Fruit fly (Drosophila melanogaster) whole organism, wandering third instar larva: ENCODE results near the gene Idh3b.

Experiments used
- Abd-B ChIP-seq: fragments of >200 bp; optimal IDR thresholded peaks from 2 replicates; lab custom pipeline; 2017; ENCODE audit warnings: missing biosample characterization, missing genetic modification characterization
- CG32264 ChIP-seq: fragments of 200-800 bp; sonication (Bioruptor generic); optimal IDR thresholded peaks from 2 replicates; lab custom pipeline; 2016; ENCODE audit warnings: missing biosample characterization, missing genetic modification characterization
- CG9705 ChIP-seq: fragments of 200-800 bp; sonication (Bioruptor generic); optimal IDR thresholded peaks from 2 replicates; lab custom pipeline; 2018; ENCODE audit warnings: missing biosample characterization, mild to moderate bottlenecking, missing genetic modification characterization
- Dif ChIP-seq: fragments of 200-275, 200-300 bp; sonication (Bioruptor generic); optimal IDR thresholded peaks from 2 replicates; lab custom pipeline; 2018; ENCODE audit warnings: missing biosample characterization, missing genetic modification characterization; ENCODE audit not compliant: partially characterized antibody
- HLH106 ChIP-seq: fragments of 200-800 bp; optimal IDR thresholded peaks from 3 replicates; lab custom pipeline; 2019; ENCODE audit warnings: missing biosample characterization, mild to moderate bottlenecking, missing genetic modification characterization, moderate library complexity
- Hnf4 ChIP-seq: fragments of 200-800 bp; sonication (Bioruptor generic); optimal IDR thresholded peaks from 2 replicates; lab custom pipeline; 2016; ENCODE audit warnings: missing biosample characterization, mild to moderate bottlenecking, missing genetic modification characterization
- Hr78 ChIP-seq: fragments of >200 bp; optimal IDR thresholded peaks from 2 replicates; lab custom pipeline; 2017; ENCODE audit warnings: missing biosample characterization, missing genetic modification characterization
- Hr83 ChIP-seq: fragments of 200-300 bp; sonication (Bioruptor generic); optimal IDR thresholded peaks from 2 replicates; lab custom pipeline; 2016; ENCODE audit warnings: missing biosample characterization, mild to moderate bottlenecking, missing genetic modification characterization, moderate library complexity; ENCODE audit not compliant: poor library complexity, severe bottlenecking
- Jra ChIP-seq: sonication (Bioruptor generic); optimal IDR thresholded peaks from 2 replicates; lab custom pipeline; 2016; ENCODE audit warnings: missing biosample characterization, missing genetic modification characterization
- Mio ChIP-seq: sonication (Bioruptor generic); optimal IDR thresholded peaks from 2 replicates; lab custom pipeline; 2016; ENCODE audit warnings: missing biosample characterization, missing genetic modification characterization
- Myc ChIP-seq: fragments of >200 bp; optimal IDR thresholded peaks from 2 replicates; lab custom pipeline; 2017
- Rel ChIP-seq, 2 experiments: fragments of 200-800 bp; sonication (Bioruptor generic) in 1 of 2; optimal IDR thresholded peaks; 2 replicates in 1 of 2; 3 replicates in 1 of 2; lab custom pipeline; 2016 to 2019; ENCODE audit warnings: mild to moderate bottlenecking in 2 of 2, missing biosample characterization in 2 of 2, missing genetic modification characterization in 2 of 2, moderate library complexity in 1 of 2
- Sp1 ChIP-seq: fragments of 200-800 bp; sonication (Bioruptor generic); optimal IDR thresholded peaks from 3 replicates; lab custom pipeline; 2019; ENCODE audit warnings: missing biosample characterization, mild to moderate bottlenecking, missing genetic modification characterization, moderate library complexity
- Vsx2 ChIP-seq: fragments of 200-300, 225-300 bp; sonication (Bioruptor generic); optimal IDR thresholded peaks from 2 replicates; lab custom pipeline; 2018; ENCODE audit warnings: missing biosample characterization, missing genetic modification characterization; ENCODE audit not compliant: partially characterized antibody
- br ChIP-seq: fragments of 200-800 bp; sonication (Bioruptor generic); optimal IDR thresholded peaks from 2 replicates; lab custom pipeline; 2016; ENCODE audit warnings: missing biosample characterization, missing genetic modification characterization
- brk ChIP-seq: fragments of 200-800 bp; sonication (Bioruptor generic); optimal IDR thresholded peaks from 2 replicates; lab custom pipeline; 2016; ENCODE audit warnings: missing biosample characterization, mild to moderate bottlenecking, missing genetic modification characterization
- dl ChIP-seq, 2 experiments: fragments of 175-275, 200-275 bp in 1 of 2; fragments of 200-275 bp in 1 of 2; sonication (Bioruptor generic); optimal IDR thresholded peaks; lab custom pipeline; 2018; ENCODE audit warnings: mild to moderate bottlenecking in 2 of 2, missing biosample characterization in 2 of 2, missing genetic modification characterization in 2 of 2, moderate library complexity in 2 of 2; ENCODE audit not compliant: partially characterized antibody in 2 of 2, insufficient read depth in 1 of 2
- dmrt93B ChIP-seq: fragments of 200-800 bp; sonication (Bioruptor generic); optimal IDR thresholded peaks from 2 replicates; lab custom pipeline; 2018; ENCODE audit warnings: missing biosample characterization, mild to moderate bottlenecking, missing genetic modification characterization
- dsf ChIP-seq: sonication (Bioruptor generic); optimal IDR thresholded peaks from 2 replicates; lab custom pipeline; 2016; ENCODE audit warnings: missing biosample characterization, missing genetic modification characterization, borderline replicate concordance
- ey ChIP-seq: fragments of 200-800 bp; sonication (Bioruptor generic); optimal IDR thresholded peaks from 2 replicates; lab custom pipeline; 2016; ENCODE audit warnings: missing biosample characterization, missing genetic modification characterization
- foxo ChIP-seq, 2 experiments: fragments of 200-800 bp; sonication (Bioruptor generic); optimal IDR thresholded peaks; 2 replicates in 1 of 2; 3 replicates in 1 of 2; lab custom pipeline; 2016 to 2017; ENCODE audit warnings: missing biosample characterization in 2 of 2, missing genetic modification characterization in 2 of 2
- fru ChIP-seq: fragments of 200-800 bp; sonication (Bioruptor generic); optimal IDR thresholded peaks from 3 replicates; lab custom pipeline; 2016; ENCODE audit warnings: missing biosample characterization, mild to moderate bottlenecking, missing genetic modification characterization
- h ChIP-seq: fragments of 200-800 bp; sonication (Bioruptor generic); optimal IDR thresholded peaks from 3 replicates; lab custom pipeline; 2016; ENCODE audit warnings: missing biosample characterization, mild to moderate bottlenecking, missing genetic modification characterization
- psq ChIP-seq: fragments of 200-800 bp; sonication (Bioruptor generic); optimal IDR thresholded peaks from 3 replicates; lab custom pipeline; 2017; ENCODE audit warnings: missing biosample characterization, mild to moderate bottlenecking, missing genetic modification characterization, moderate library complexity
- rgr ChIP-seq: fragments of 200-800 bp; sonication (Bioruptor generic); optimal IDR thresholded peaks from 3 replicates; lab custom pipeline; 2016; ENCODE audit warnings: missing biosample characterization, mild to moderate bottlenecking, missing genetic modification characterization
- sage ChIP-seq: fragments of 200-800 bp; sonication (Bioruptor generic); optimal IDR thresholded peaks from 2 replicates; lab custom pipeline; 2016; ENCODE audit warnings: missing biosample characterization, mild to moderate bottlenecking, missing genetic modification characterization
- sv ChIP-seq: fragments of 200-800 bp; sonication (Bioruptor generic); optimal IDR thresholded peaks from 3 replicates; lab custom pipeline; 2016; ENCODE audit warnings: missing biosample characterization, missing genetic modification characterization
- woc ChIP-seq: sonication (Bioruptor generic); optimal IDR thresholded peaks from 2 replicates; lab custom pipeline; 2016; ENCODE audit warnings: missing biosample characterization, mild to moderate bottlenecking, missing genetic modification characterization

Idh3b gene

DNA sequence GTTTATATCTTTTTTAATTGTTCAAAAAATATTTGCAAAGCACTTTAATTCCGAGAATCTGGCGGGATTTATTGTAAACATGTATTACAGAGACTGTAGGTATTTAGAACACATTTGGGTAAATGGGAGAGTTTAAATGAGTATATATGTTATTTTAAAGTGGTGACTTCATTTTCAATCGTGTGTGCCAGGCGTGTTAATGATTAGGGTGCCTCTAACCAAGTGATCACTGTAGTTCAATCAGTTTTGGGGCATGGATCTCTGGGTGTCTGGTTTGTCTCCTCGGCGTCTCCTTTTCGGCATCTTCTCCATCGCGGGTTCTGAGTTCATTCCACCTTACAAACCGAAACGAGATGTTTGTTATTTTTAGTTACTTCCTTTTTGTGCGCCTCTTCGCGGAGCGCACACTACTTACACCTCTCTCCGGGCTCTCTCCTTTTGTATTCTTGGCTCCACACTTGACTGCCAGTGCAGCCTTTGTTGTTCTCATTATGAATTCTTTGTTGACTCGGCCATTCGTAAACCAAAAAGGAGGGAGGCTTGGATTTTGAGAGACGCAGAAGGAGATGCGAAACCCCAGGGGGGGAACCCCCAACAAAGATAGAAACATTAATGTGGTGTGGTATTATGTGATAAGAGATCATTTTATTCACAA lies 24.7 kb upstream of the Idh3b start (continued):
- TF ChIP-seq Sp1 (GFP tag; lab: Kevin White, UChicago): no peak
- TF ChIP-seq Vsx2 (GFP tag; lab: Kevin White, UChicago): no peak
- TF ChIP-seq rgr: peak; percentile 21
- TF ChIP-seq br (GFP tag; lab: Kevin White, UChicago): peak; percentile 3
- no peak for TF ChIP-seq Mio
- peak; percentile 31 for TF ChIP-seq Hr83 (GFP tag; lab: Kevin White, UChicago)

DNA sequence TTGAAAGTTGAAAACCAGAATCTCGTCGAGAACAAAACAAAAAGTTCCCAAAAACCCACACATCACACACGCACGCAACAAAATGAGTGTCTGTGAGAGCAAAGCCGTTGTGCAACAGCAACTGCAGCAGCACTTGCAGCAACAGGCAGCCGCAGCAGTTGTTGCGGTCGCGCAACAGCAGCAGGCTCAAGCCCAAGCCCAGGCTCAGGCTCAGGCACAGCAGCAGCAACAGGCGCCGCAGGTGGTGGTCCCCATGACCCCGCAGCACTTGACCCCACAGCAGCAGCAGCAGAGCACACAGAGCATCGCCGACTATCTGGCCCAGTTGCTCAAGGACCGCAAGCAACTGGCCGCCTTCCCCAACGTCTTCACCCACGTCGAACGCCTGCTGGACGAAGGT lies 23.8 kb upstream of the Idh3b start:
- no peak for TF ChIP-seq Jra (GFP tag; lab: Kevin White, UChicago)
- TF ChIP-seq sv (GFP tag; lab: Kevin White, UChicago): no peak
- no peak for TF ChIP-seq Hr83 (GFP tag; lab: Kevin White, UChicago)
- no peak for TF ChIP-seq Hr78 (GFP tag; lab: Kevin White, UChicago)
- TF ChIP-seq Rel (GFP tag; optimal IDR thresholded peaks at IDR 0.05; lab: Kevin White, UChicago): no peak
- TF ChIP-seq Rel (tag; optimal IDR thresholded peaks at IDR 0.05; lab: Kevin White, UChicago): no peak
- TF ChIP-seq Mio: no peak
- no peak for TF ChIP-seq dl (GFP tag; optimal IDR thresholded peaks at IDR 0.05; lab: Kevin White, UChicago; ENCODE audit: insufficient read depth in 1 of 2, partially characterized antibody in 2 of 2)
- TF ChIP-seq sage (GFP tag; lab: Kevin White, UChicago): no peak
- TF ChIP-seq dmrt93B (GFP tag; lab: Kevin White, UChicago): no peak
- no peak for TF ChIP-seq woc (GFP tag; lab: Kevin White, UChicago)
- no peak for TF ChIP-seq brk

DNA sequence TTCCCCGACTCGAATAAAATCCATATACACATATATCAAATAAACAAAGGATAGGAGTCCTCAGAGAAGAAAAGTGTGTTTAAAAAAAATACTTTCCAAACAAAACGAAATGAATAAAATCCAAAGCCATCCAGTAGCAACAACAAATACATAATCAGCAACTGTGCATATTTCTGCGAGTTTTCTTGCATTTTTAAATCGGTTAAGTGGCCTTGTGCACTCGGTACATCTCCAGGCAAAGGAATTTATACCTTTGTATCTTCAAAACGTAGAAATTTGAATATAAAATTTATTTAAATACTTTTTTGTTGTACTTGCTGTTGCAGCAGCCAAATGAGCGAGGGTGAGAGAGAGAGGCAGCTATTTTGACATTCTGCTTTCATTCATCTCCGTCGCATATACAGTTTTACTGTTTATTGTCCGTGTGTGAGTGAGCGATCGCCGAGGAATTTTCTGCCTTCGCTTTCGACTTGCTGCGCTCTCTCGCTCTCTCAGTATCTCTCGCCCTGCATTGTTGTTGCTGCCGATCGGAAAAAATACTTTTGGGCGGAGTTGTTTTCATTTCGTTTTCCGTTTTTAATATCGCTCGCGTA lies 23.2 kb upstream of the Idh3b start:
- TF ChIP-seq woc (GFP tag; lab: Kevin White, UChicago) (no peak), sage (GFP tag; lab: Kevin White, UChicago) (peak; percentile 52), Dif (GFP tag; lab: Kevin White, UChicago) (peak; percentile 74), Vsx2 (GFP tag; lab: Kevin White, UChicago) (no peak), dl (GFP tag; optimal IDR thresholded peaks at IDR 0.05; lab: Kevin White, UChicago; ENCODE audit: insufficient read depth in 1 of 2, partially characterized antibody in 2 of 2) (peak; percentile 75 to 76), psq (GFP tag; lab: Kevin White, UChicago) (peak; percentile 82)

DNA sequence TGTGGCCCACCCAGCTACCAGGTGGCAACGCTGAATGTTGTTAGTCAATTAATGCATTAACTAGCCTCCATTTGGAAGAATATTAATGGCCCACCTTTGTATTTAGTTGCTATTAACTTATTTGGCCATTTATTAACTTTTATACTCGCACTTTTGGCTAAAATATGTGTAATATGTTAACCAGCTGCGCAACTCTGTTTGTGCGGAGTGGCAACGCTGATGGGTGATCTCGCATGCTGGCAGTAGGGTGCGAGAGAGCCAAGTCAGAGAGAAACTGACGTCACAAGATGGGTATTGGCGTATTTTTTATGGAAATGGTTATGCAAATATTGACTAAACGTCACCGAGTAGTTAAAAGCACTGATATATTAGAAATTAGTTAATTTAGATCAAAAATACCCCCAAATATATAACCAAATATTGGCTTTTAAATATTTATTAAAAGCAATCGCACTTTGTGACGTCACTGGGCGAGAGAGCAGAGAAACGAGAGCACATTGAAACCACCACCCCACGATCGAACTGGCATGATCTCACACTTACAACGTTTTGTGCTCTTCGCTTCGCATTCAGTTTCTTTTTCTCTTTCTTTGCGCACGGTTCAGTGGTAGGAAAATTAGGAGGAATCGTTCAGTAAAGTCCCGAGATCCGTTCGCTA lies 22.6 kb upstream of the Idh3b start, which contains the start of gene how:
Gene how, plus strand, starts transcription at position 567 of the 658 bp plus-strand sequence.
- TF ChIP-seq CG32264 (GFP tag; lab: Kevin White, UChicago): no peak
- peak; percentile 64 for TF ChIP-seq Hnf4 (GFP tag; lab: Kevin White, UChicago)
- TF ChIP-seq dmrt93B (GFP tag; lab: Kevin White, UChicago): no peak
- TF ChIP-seq Hr83 (GFP tag; lab: Kevin White, UChicago): no peak
- peak; percentile 11 for TF ChIP-seq rgr
- peak; percentile 3 for TF ChIP-seq CG9705 (GFP tag; lab: Kevin White, UChicago)
- no peak for TF ChIP-seq dsf (GFP tag; lab: Kevin White, UChicago)
- peak; percentile 26 for TF ChIP-seq br (GFP tag; lab: Kevin White, UChicago)
- TF ChIP-seq Rel (GFP tag; optimal IDR thresholded peaks at IDR 0.05; lab: Kevin White, UChicago): no peak
- peak; percentile 72 for TF ChIP-seq Rel (tag; optimal IDR thresholded peaks at IDR 0.05; lab: Kevin White, UChicago)
- no peak for TF ChIP-seq Abd-B
- peak; percentile 24 for TF ChIP-seq ey
- peak; percentile 8 for TF ChIP-seq fru
- peak; percentile 83 for TF ChIP-seq psq (GFP tag; lab: Kevin White, UChicago)
- no peak for TF ChIP-seq Jra (GFP tag; lab: Kevin White, UChicago)
- peak; percentile 38 to 45 for TF ChIP-seq dl (GFP tag; optimal IDR thresholded peaks at IDR 0.05; lab: Kevin White, UChicago; ENCODE audit: insufficient read depth in 1 of 2, partially characterized antibody in 2 of 2)
- peak; percentile 36 for TF ChIP-seq h (GFP tag; lab: Kevin White, UChicago)
- peak; percentile 33 for TF ChIP-seq Dif (GFP tag; lab: Kevin White, UChicago)
- peak; percentile 23 for TF ChIP-seq Myc (lab: Kevin White, UChicago)
- peak in 1 of 2 experiments; percentile 56 for TF ChIP-seq foxo (GFP tag; optimal IDR thresholded peaks at IDR 0.05; lab: Kevin White, UChicago)
- TF ChIP-seq HLH106: peak; percentile 22
- peak; percentile 96 for TF ChIP-seq woc (GFP tag; lab: Kevin White, UChicago)
- peak; percentile 42 for TF ChIP-seq Sp1 (GFP tag; lab: Kevin White, UChicago)
- no peak for TF ChIP-seq Vsx2 (GFP tag; lab: Kevin White, UChicago)
